Worm (Caenorhabditis elegans): ENCODE measurements around the gene F53F4.7.

F53F4.7 gene

DNA sequence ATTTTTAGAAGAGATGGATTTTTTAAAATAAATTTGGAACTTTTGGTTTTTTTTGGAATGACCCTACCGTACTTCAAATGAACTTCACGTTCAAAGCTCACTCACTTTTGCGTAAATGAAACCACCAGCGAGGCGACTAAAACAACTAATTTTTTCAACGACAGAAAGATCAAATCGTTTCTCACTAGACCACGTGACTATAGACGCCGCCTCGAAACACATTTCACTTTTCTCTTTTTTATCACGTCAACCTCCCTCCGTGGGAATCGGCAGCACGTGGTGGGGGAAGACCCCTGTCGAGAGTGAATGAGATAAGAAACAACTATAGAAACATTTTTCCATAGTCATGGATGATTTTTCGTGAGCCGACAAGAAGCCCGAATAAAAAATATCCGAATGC is 43.5 kb upstream of the F53F4.7 start (continued):
- TF ChIP-seq nhr-11 (tag; optimal IDR thresholded peaks at IDR 0.05) (peak; percentile 34), mdt-29 (GFP tag; IDR thresholded peaks at IDR 0.05) (peak; percentile 81), unc-62 (GFP tag; optimal IDR thresholded peaks at IDR 0.05 in 1 of 2) (peak in 1 of 2 experiments; percentile 97), unc-62 (tag; optimal IDR thresholded peaks at IDR 0.05) (no peak), daf-12 (tag; optimal IDR thresholded peaks at IDR 0.05) (no peak), nhr-76 (tag; optimal IDR thresholded peaks at IDR 0.05) (peak; percentile 37), dmd-6 (GFP tag; IDR thresholded peaks at IDR 0.05) (peak; percentile 96), jun-1 (tag; optimal IDR thresholded peaks at IDR 0.05) (peak; percentile 73), madf-5 (GFP tag; IDR thresholded peaks at IDR 0.05) (no peak), Y75B8A.6 (GFP tag; IDR thresholded peaks at IDR 0.05) (no peak), mdl-1 (tag; optimal IDR thresholded peaks at IDR 0.05) (peak; percentile 96 to 98), spr-3 (GFP tag; optimal IDR thresholded peaks at IDR 0.05) (peak; percentile 11), zfp-3 (GFP tag; conservative IDR thresholded peaks at IDR 0.05) (0 out of 2 replicates have a peak, but pooled peaks have one; percentile 9), aha-1 (tag) (peak; percentile 99), zag-1 (tag; optimal IDR thresholded peaks at IDR 0.05) (no peak), ZK546.5 (tag; optimal IDR thresholded peaks at IDR 0.05) (no peak), duxl-1 (tag; optimal IDR thresholded peaks at IDR 0.05; ENCODE audit: poor library complexity) (peak; percentile 50), daf-16 (GFP tag; optimal IDR thresholded peaks at IDR 0.05) (no peak), daf-16 (tag; optimal IDR thresholded peaks at IDR 0.05) (peak; percentile 80), lin-1 (GFP tag; IDR thresholded peaks at IDR 0.05) (peak; percentile 83), nhr-6 (tag; optimal IDR thresholded peaks at IDR 0.05) (peak; percentile 1), lin-39 (tag; optimal IDR thresholded peaks at IDR 0.05) (no peak), skn-1 (tag; optimal IDR thresholded peaks at IDR 0.05) (no peak), mxl-2 (GFP tag; conservative IDR thresholded peaks at IDR 0.05) (peak; percentile 58; the same call in 1 of the 2 replicates), ZK337.2 (GFP tag; IDR thresholded peaks at IDR 0.05) (no peak), dve-1 (tag; optimal IDR thresholded peaks at IDR 0.05; ENCODE audit: insufficient read depth) (peak; percentile 97), nhr-111 (GFP tag; optimal IDR thresholded peaks at IDR 0.05) (no peak), dpl-1 (GFP tag; optimal IDR thresholded peaks at IDR 0.05) (peak; percentile 39), nhr-102 (tag; optimal IDR thresholded peaks at IDR 0.05) (peak; percentile 44)

DNA sequence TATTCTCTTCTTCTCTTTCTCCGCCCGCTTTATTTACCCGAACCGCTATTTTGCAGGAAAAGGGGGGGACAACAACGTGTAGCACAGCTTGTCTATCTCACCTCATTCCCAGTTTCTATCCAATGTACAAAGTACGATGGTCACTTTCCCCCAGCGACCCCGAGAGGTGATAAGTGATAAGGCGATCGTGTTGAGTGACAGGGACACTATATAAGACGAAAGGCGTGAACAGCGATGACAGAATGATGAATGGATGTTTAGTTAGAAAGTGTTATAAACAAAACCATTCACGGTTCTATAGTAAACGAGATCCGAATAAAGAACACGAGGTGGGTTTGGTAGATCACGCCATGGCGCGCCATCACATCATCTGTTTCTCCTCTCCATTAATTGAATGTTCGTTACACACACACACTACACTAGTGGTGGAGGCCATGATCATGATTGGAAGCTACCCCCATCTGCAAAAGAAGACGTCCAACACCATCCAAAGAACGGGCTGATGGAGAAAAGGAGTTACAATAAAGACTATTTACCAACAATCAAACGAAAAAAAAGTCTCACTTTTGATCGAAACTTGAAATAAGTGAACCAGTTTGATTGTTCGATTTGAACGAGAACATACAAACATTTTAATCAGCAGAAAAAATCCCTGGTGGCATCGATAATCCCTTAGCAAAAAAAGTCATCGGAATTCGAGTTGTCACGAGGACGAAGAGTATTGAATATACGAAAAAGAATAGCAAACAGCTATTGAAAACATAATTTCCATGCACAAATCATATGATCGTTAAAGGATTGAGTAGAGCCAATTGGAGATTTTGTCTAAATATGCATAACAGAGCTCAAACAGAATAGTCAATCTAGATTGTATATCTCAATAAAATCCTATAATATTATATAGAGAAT is 42.8 kb upstream of the F53F4.7 start:
- TF ChIP-seq egl-43 (GFP tag; IDR thresholded peaks at IDR 0.05) (no peak), lsy-2 (tag; optimal IDR thresholded peaks at IDR 0.05) (peak; percentile 46 to 51), spr-3 (GFP tag; optimal IDR thresholded peaks at IDR 0.05) (peak; percentile 29), pha-4 (GFP tag; IDR thresholded peaks at IDR 0.05) (peak; percentile 14), pha-4 (tag; optimal IDR thresholded peaks at IDR 0.05) (no peak), nhr-25 (tag; optimal IDR thresholded peaks at IDR 0.05; ENCODE audit: borderline replicate concordance, insufficient read depth) (peak; percentile 57), Y75B8A.6 (GFP tag; IDR thresholded peaks at IDR 0.05) (0 out of 2 replicates have a peak, but pooled peaks have one; percentile 20), ceh-44 (GFP tag; IDR thresholded peaks at IDR 0.05) (no peak), daf-8 (GFP tag; IDR thresholded peaks at IDR 0.05) (no peak), fkh-10 (GFP tag; optimal IDR thresholded peaks at IDR 0.05) (no peak), madf-5 (GFP tag; IDR thresholded peaks at IDR 0.05) (no peak), F37D6.2 (tag; optimal IDR thresholded peaks at IDR 0.05) (no peak), jun-1 (tag; optimal IDR thresholded peaks at IDR 0.05) (peak; percentile 5), mep-1 (tag; optimal IDR thresholded peaks at IDR 0.05) (peak; percentile 80), hlh-11 (tag; optimal IDR thresholded peaks at IDR 0.05) (peak; percentile 96), nhr-102 (tag; optimal IDR thresholded peaks at IDR 0.05) (peak; percentile 86), aha-1 (tag) (peak; percentile 99), cey-2 (tag; optimal IDR thresholded peaks at IDR 0.05; ENCODE audit: borderline replicate concordance, insufficient read depth) (peak; percentile 77), vab-7 (GFP tag; IDR thresholded peaks at IDR 0.05) (no peak), ceh-32 (tag; optimal IDR thresholded peaks at IDR 0.05; ENCODE audit: poor library complexity) (no peak), madf-9 (GFP tag; conservative IDR thresholded peaks at IDR 0.05) (no peak), F26F4.8 (GFP tag; conservative IDR thresholded peaks at IDR 0.05) (0 out of 2 replicates have a peak, but pooled peaks have one; percentile 6), nhr-42 (GFP tag; IDR thresholded peaks at IDR 0.05) (0 out of 2 replicates have a peak, but pooled peaks have one; percentile 32), nhr-28 (tag; optimal IDR thresholded peaks at IDR 0.05) (peak; percentile 97), lin-15B (tag; optimal IDR thresholded peaks at IDR 0.05) (no peak), dmd-6 (GFP tag; IDR thresholded peaks at IDR 0.05) (peak; percentile 86)

All from whole organism, L4 larva.